Fruit fly (Drosophila melanogaster): ENCODE data around the gene BicD.

dm6 chr2L:17450505-17451415 lies 22.3 kb downstream of the BicD start:
- TF ChIP-seq CG11617 (GFP tag; optimal IDR thresholded peaks at IDR 0.05) (peak; percentile 75), bab1 (GFP tag; optimal IDR thresholded peaks at IDR 0.05) (peak; percentile 40), Crg-1 (GFP tag; optimal IDR thresholded peaks at IDR 0.05) (peak; percentile 55), cic (GFP tag; optimal IDR thresholded peaks at IDR 0.05) (peak; percentile 98), tj (GFP tag; optimal IDR thresholded peaks at IDR 0.05) (peak; percentile 21), ovo (GFP tag; optimal IDR thresholded peaks at IDR 0.05) (no peak), kay (GFP tag; ENCODE audit: borderline replicate concordance) (peak; percentile 99), CG7101 (tag; optimal IDR thresholded peaks at IDR 0.05) (peak; percentile 75)
